Worm (Caenorhabditis elegans) whole organism, L4 larva: Measurements from ENCODE around the gene C16D9.6.

Experiments used
- F10B5.3 ChIP-seq: sonication (generic microtip); optimal IDR thresholded peaks from 2 replicates; lab custom pipeline; 2016; ENCODE audit warnings: mild to moderate bottlenecking, missing genetic modification characterization, missing compliant biosample characterization
- F26F4.8 ChIP-seq: fragments of 200-800 bp; sonication (Bioruptor generic); conservative IDR thresholded peaks from 2 replicates; pipeline ENCODE4 v1.3.6; 2022; ENCODE audit warnings: missing genetic modification characterization, missing compliant biosample characterization
- R02D3.7 ChIP-seq: fragments of 150-350 bp; sonication (generic microtip); optimal IDR thresholded peaks from 3 replicates; lab custom pipeline; 2014; ENCODE audit warnings: missing biosample characterization, missing genetic modification characterization
- T20F7.1 ChIP-seq: fragments of 200-800 bp; sonication (Bioruptor generic); optimal IDR thresholded peaks from 2 replicates; lab custom pipeline; 2018; ENCODE audit warnings: mild to moderate bottlenecking, missing genetic modification characterization, missing compliant biosample characterization
- T26A8.4 ChIP-seq: fragments of 200-800 bp; sonication (Bioruptor generic); IDR thresholded peaks from 2 replicates; pipeline ENCODE4 v1.3.6; 2022; ENCODE audit warnings: missing genetic modification characterization, missing compliant biosample characterization
- Y105C5A.15 ChIP-seq: fragments of 200-800 bp; sonication (Bioruptor generic); IDR thresholded peaks from 2 replicates; pipeline ENCODE4 v1.3.6; 2022; ENCODE audit warnings: missing genetic modification characterization, missing compliant biosample characterization
- Y48G9A.11 ChIP-seq: fragments of 200-800 bp; sonication (Bioruptor generic); IDR thresholded peaks from 2 replicates; pipeline ENCODE4 v1.3.6; 2022; ENCODE audit warnings: missing genetic modification reagents, missing genetic modification characterization, missing compliant biosample characterization
- Y75B8A.6 ChIP-seq: fragments of 200-800 bp; sonication (Bioruptor generic); IDR thresholded peaks from 2 replicates; pipeline ENCODE4 v1.3.6; 2022; ENCODE audit warnings: missing genetic modification reagents, missing genetic modification characterization, missing compliant biosample characterization
- ZK337.2 ChIP-seq: fragments of 200-800 bp; sonication (Bioruptor generic); IDR thresholded peaks from 2 replicates; pipeline ENCODE4 v1.3.6; 2022; ENCODE audit warnings: missing genetic modification reagents, missing genetic modification characterization, missing compliant biosample characterization
- aha-1 ChIP-seq: fragments of 150-350 bp; peaks from one replicate; lab custom pipeline; 2014; ENCODE audit warnings: missing biosample characterization, missing genetic modification characterization
- ama-1 ChIP-seq: fragments of 150-350 bp; optimal IDR thresholded peaks from 2 replicates; lab custom pipeline; 2014; ENCODE audit warnings: inconsistent platforms, mixed read lengths
- arid-1 ChIP-seq: fragments of 200-800 bp; sonication (Bioruptor generic); conservative IDR thresholded peaks from 2 replicates; pipeline ENCODE4 v1.3.6; 2022; ENCODE audit warnings: missing genetic modification reagents, missing genetic modification characterization, missing compliant biosample characterization
- attf-4 ChIP-seq: sonication (generic microtip); optimal IDR thresholded peaks from 3 replicates; lab custom pipeline; 2017; ENCODE audit warnings: missing biosample characterization, missing genetic modification characterization
- ceh-20 ChIP-seq: fragments of 200-800 bp; sonication (Bioruptor generic); IDR thresholded peaks from 2 replicates; pipeline ENCODE4 v1.3.6; 2022; ENCODE audit warnings: missing genetic modification reagents, missing genetic modification characterization, missing compliant biosample characterization
- ceh-28 ChIP-seq: fragments of 150-350 bp; optimal IDR thresholded peaks from 2 replicates; lab custom pipeline; 2014; ENCODE audit warnings: missing biosample characterization, missing genetic modification reagents, missing genetic modification characterization
- ceh-44 ChIP-seq: fragments of 200-800 bp; sonication (Bioruptor generic); IDR thresholded peaks from 2 replicates; pipeline ENCODE4 v1.3.6; 2022; ENCODE audit warnings: missing genetic modification reagents, missing genetic modification characterization, missing compliant biosample characterization
- ceh-62 ChIP-seq: sonication (generic microtip); optimal IDR thresholded peaks from 2 replicates; lab custom pipeline; 2017; ENCODE audit warnings: missing biosample characterization, missing genetic modification characterization
- ceh-82 ChIP-seq: sonication (generic microtip); optimal IDR thresholded peaks from 2 replicates; lab custom pipeline; 2017; ENCODE audit warnings: missing biosample characterization, missing genetic modification characterization
- ces-1 ChIP-seq: fragments of 150-350 bp; sonication (generic microtip); optimal IDR thresholded peaks from 4 replicates; lab custom pipeline; 2014; ENCODE audit warnings: missing biosample characterization, missing genetic modification reagents, missing genetic modification characterization
- ctbp-1 ChIP-seq: fragments of 200-800 bp; sonication (Bioruptor generic); IDR thresholded peaks from 2 replicates; pipeline ENCODE4 v1.3.6; 2022; ENCODE audit warnings: missing genetic modification reagents, missing genetic modification characterization, missing compliant biosample characterization
- daf-19 ChIP-seq: fragments of 200-800 bp; sonication (Bioruptor generic); conservative IDR thresholded peaks from 2 replicates; pipeline ENCODE4 v1.3.6; 2022; ENCODE audit warnings: missing genetic modification characterization, missing compliant biosample characterization
- daf-8 ChIP-seq: fragments of 200-800 bp; sonication (Bioruptor generic); IDR thresholded peaks from 2 replicates; pipeline ENCODE4 v1.3.6; 2022; ENCODE audit warnings: missing genetic modification characterization, missing compliant biosample characterization
- dmd-6 ChIP-seq: fragments of 200-800 bp; sonication (Bioruptor generic); IDR thresholded peaks from 2 replicates; pipeline ENCODE4 v1.3.6; 2022; ENCODE audit warnings: missing genetic modification reagents, missing genetic modification characterization, missing compliant biosample characterization
- dmd-8 ChIP-seq: fragments of 200-800 bp; sonication (Bioruptor generic); IDR thresholded peaks from 2 replicates; pipeline ENCODE4 v1.3.6; 2022; ENCODE audit warnings: missing genetic modification characterization, missing compliant biosample characterization
- dpl-1 ChIP-seq: fragments of 150-350 bp; optimal IDR thresholded peaks from 2 replicates; lab custom pipeline; 2014; ENCODE audit warnings: missing biosample characterization, missing genetic modification reagents, missing genetic modification characterization
- duxl-1 ChIP-seq: sonication (generic microtip); optimal IDR thresholded peaks from 2 replicates; lab custom pipeline; 2016; ENCODE audit warnings: mild to moderate bottlenecking, missing genetic modification characterization, moderate library complexity, missing compliant biosample characterization; ENCODE audit not compliant: poor library complexity
- dve-1 ChIP-seq: sonication (generic microtip); optimal IDR thresholded peaks from 2 replicates; lab custom pipeline; 2017; ENCODE audit warnings: antibody characterized with exemption, mild to moderate bottlenecking, missing genetic modification characterization, missing compliant biosample characterization; ENCODE audit not compliant: insufficient read depth
- fkh-10 ChIP-seq: fragments of 150-350 bp; optimal IDR thresholded peaks from 2 replicates; lab custom pipeline; 2014; ENCODE audit warnings: missing biosample characterization, missing genetic modification reagents, missing genetic modification characterization
- fos-1 ChIP-seq: fragments of 150-350 bp; optimal IDR thresholded peaks from 2 replicates; lab custom pipeline; 2014; ENCODE audit warnings: missing biosample characterization, missing genetic modification characterization
- gei-8 ChIP-seq: fragments of 200-800 bp; sonication (Bioruptor generic); optimal IDR thresholded peaks from 2 replicates; lab custom pipeline; 2018; ENCODE audit warnings: mild to moderate bottlenecking, missing genetic modification characterization, missing compliant biosample characterization
- hlh-30 ChIP-seq: sonication (generic microtip); optimal IDR thresholded peaks from 2 replicates; lab custom pipeline; 2017; ENCODE audit warnings: antibody characterized with exemption, mild to moderate bottlenecking, missing genetic modification characterization, missing compliant biosample characterization; ENCODE audit not compliant: insufficient read depth
- lim-7 ChIP-seq: fragments of 200-800 bp; sonication (Bioruptor generic); IDR thresholded peaks from 2 replicates; pipeline ENCODE4 v1.3.6; 2022; ENCODE audit warnings: missing genetic modification characterization, missing compliant biosample characterization
- lin-39 ChIP-seq: fragments of 150-350 bp; optimal IDR thresholded peaks from 2 replicates; lab custom pipeline; 2014; ENCODE audit warnings: missing biosample characterization, missing genetic modification reagents, missing genetic modification characterization
- lsy-2 ChIP-seq, 2 experiments: fragments of 150-350 bp in 1 of 2; sonication (generic microtip) in 1 of 2; optimal IDR thresholded peaks; 2 replicates each; lab custom pipeline; 2014 to 2017; ENCODE audit warnings: missing biosample characterization in 2 of 2, missing genetic modification characterization in 2 of 2
- madf-5 ChIP-seq, 2 experiments: fragments of 200-800 bp; sonication (Bioruptor generic); IDR thresholded peaks; 2 replicates each; pipeline ENCODE4 v1.3.6; 2022; ENCODE audit warnings: missing compliant biosample characterization in 2 of 2, missing genetic modification characterization in 2 of 2
- mep-1 ChIP-seq: fragments of 150-350 bp; sonication (generic microtip); optimal IDR thresholded peaks from 3 replicates; lab custom pipeline; 2014; ENCODE audit warnings: missing biosample characterization, missing genetic modification characterization
- mxl-3 ChIP-seq: fragments of 200-800 bp; sonication (Bioruptor generic); optimal IDR thresholded peaks from 2 replicates; lab custom pipeline; 2018; ENCODE audit warnings: mild to moderate bottlenecking, missing genetic modification characterization, missing compliant biosample characterization
- nhr-102 ChIP-seq: sonication (generic microtip); optimal IDR thresholded peaks from 2 replicates; lab custom pipeline; 2016; ENCODE audit warnings: mild to moderate bottlenecking, missing genetic modification characterization, moderate library complexity, missing compliant biosample characterization
- nhr-237 ChIP-seq: sonication (generic microtip); optimal IDR thresholded peaks from 2 replicates; lab custom pipeline; 2017; ENCODE audit warnings: missing biosample characterization, missing genetic modification characterization
- nhr-25 ChIP-seq: sonication (generic microtip); optimal IDR thresholded peaks from 2 replicates; lab custom pipeline; 2017; ENCODE audit warnings: missing genetic modification characterization, mild to moderate bottlenecking, missing compliant biosample characterization, antibody characterized with exemption, moderate library complexity, borderline replicate concordance; ENCODE audit not compliant: insufficient read depth
- nhr-42 ChIP-seq: fragments of 200-800 bp; sonication (Bioruptor generic); IDR thresholded peaks from 2 replicates; pipeline ENCODE4 v1.3.6; 2022; ENCODE audit warnings: missing genetic modification characterization, missing compliant biosample characterization
- rbr-2 ChIP-seq: sonication (generic microtip); optimal IDR thresholded peaks from 2 replicates; lab custom pipeline; 2016; ENCODE audit warnings: missing genotype, missing genetic modification characterization, missing compliant biosample characterization
- set-16 ChIP-seq: fragments of 200-800 bp; sonication (Bioruptor generic); IDR thresholded peaks from 2 replicates; pipeline ENCODE4 v1.3.6; 2022; ENCODE audit warnings: missing genetic modification reagents, missing genetic modification characterization, missing compliant biosample characterization
- snpc-1.2 ChIP-seq: fragments of 200-800 bp; sonication (Bioruptor generic); IDR thresholded peaks from 2 replicates; pipeline ENCODE4 v1.3.6; 2022; ENCODE audit warnings: missing genetic modification reagents, missing genetic modification characterization, missing compliant biosample characterization
- spr-1 ChIP-seq: sonication (generic microtip); optimal IDR thresholded peaks from 2 replicates; lab custom pipeline; 2016; ENCODE audit warnings: mild to moderate bottlenecking, missing genetic modification characterization, missing compliant biosample characterization
- tra-1 ChIP-seq: fragments of 200-800 bp; sonication (Bioruptor generic); IDR thresholded peaks from 2 replicates; pipeline ENCODE4 v1.3.6; 2022; ENCODE audit warnings: missing genetic modification reagents, missing genetic modification characterization, missing compliant biosample characterization
- vab-7 ChIP-seq: fragments of 200-800 bp; sonication (Bioruptor generic); IDR thresholded peaks from 2 replicates; pipeline ENCODE4 v1.3.6; 2022; ENCODE audit warnings: missing genetic modification reagents, missing genetic modification characterization, missing compliant biosample characterization
- zag-1 ChIP-seq: fragments of 150-350 bp; optimal IDR thresholded peaks from 2 replicates; lab custom pipeline; 2014; ENCODE audit warnings: missing biosample characterization, missing genetic modification characterization
- zip-11 ChIP-seq: fragments of 200-800 bp; sonication (Bioruptor generic); IDR thresholded peaks from 2 replicates; pipeline ENCODE4 v1.3.6; 2022; ENCODE audit warnings: missing genetic modification characterization, missing compliant biosample characterization
- zip-2 ChIP-seq: fragments of 150-350 bp; optimal IDR thresholded peaks from 2 replicates; lab custom pipeline; 2014; ENCODE audit warnings: missing biosample characterization, missing genetic modification characterization
- ztf-11 ChIP-seq: fragments of 150-350 bp; optimal IDR thresholded peaks from 2 replicates; lab custom pipeline; 2014; ENCODE audit warnings: missing biosample characterization, missing genetic modification characterization
- ztf-7 ChIP-seq: fragments of 150-350 bp; optimal IDR thresholded peaks from 2 replicates; lab custom pipeline; 2014; ENCODE audit warnings: missing biosample characterization, missing genetic modification characterization

The C16D9.6 gene

ce11 chrV:8230056-8230455 is 20.1 kb downstream of the C16D9.6 start:
- TF ChIP-seq gei-8 (GFP tag; lab: Kevin White, UChicago) (no peak), dmd-6 (peak; percentile 52), vab-7 (GFP tag; lab: Robert Waterston, UW) (peak; percentile 60; the same call in 1 of the 2 replicates), nhr-42 (no peak), ztf-11 (tag; lab: Kevin White, UChicago) (no peak), fkh-10 (GFP tag; lab: Kevin White, UChicago) (no peak), lsy-2 (tag; optimal IDR thresholded peaks at IDR 0.05; lab: Kevin White, UChicago) (no peak), fos-1 (tag; lab: Kevin White, UChicago) (no peak), duxl-1 (tag; lab: Kevin White, UChicago) (peak; percentile 6), F26F4.8 (0 out of 2 replicates have a peak, but pooled peaks have one; percentile 21), zip-11 (no peak), madf-5 (GFP tag; IDR thresholded peaks at IDR 0.05; lab: Robert Waterston, UW) (0 out of 4 replicates have a peak, but pooled peaks have one; percentile 38), mep-1 (no peak), Y75B8A.6 (GFP tag; lab: Robert Waterston, UW) (no peak), T26A8.4 (GFP tag; lab: Robert Waterston, UW) (peak; percentile 47; the same call in 1 of the 2 replicates), nhr-237 (tag; lab: Kevin White, UChicago) (no peak), daf-19 (no peak), F10B5.3 (no peak), attf-4 (tag; lab: Kevin White, UChicago) (no peak), rbr-2 (tag; lab: Kevin White, UChicago) (no peak), dmd-8 (GFP tag; lab: Robert Waterston, UW) (0 out of 2 replicates have a peak, but pooled peaks have one; percentile 32), zag-1 (no peak), ceh-44 (peak; percentile 53; the same call in 1 of the 2 replicates), spr-1 (tag; lab: Kevin White, UChicago) (no peak), snpc-1.2 (peak; percentile 32; the same call in 1 of the 2 replicates), ceh-82 (tag; lab: Kevin White, UChicago) (no peak), tra-1 (GFP tag; lab: Robert Waterston, UW) (0 out of 2 replicates have a peak, but pooled peaks have one; percentile 54), zip-2 (tag; lab: Kevin White, UChicago) (no peak), nhr-25 (tag; lab: Kevin White, UChicago) (no peak), lin-39 (tag; lab: Kevin White, UChicago) (no peak), nhr-102 (no peak), aha-1 (peak; percentile 54), hlh-30 (tag; lab: Kevin White, UChicago) (peak; percentile 0), dpl-1 (GFP tag; lab: Kevin White, UChicago) (no peak), ztf-7 (tag; lab: Kevin White, UChicago) (no peak), ama-1 (lab: Kevin White, UChicago) (no peak), dve-1 (tag; lab: Kevin White, UChicago) (no peak), R02D3.7 (no peak), Y105C5A.15 (GFP tag; lab: Robert Waterston, UW) (no peak), set-16 (GFP tag; lab: Robert Waterston, UW) (no peak), daf-8 (GFP tag; lab: Robert Waterston, UW) (no peak), ceh-20 (GFP tag; lab: Robert Waterston, UW) (no peak), ceh-62 (tag; lab: Kevin White, UChicago) (no peak), arid-1 (no peak), T20F7.1 (GFP tag; lab: Kevin White, UChicago) (no peak), ctbp-1 (GFP tag; lab: Robert Waterston, UW) (no peak), ceh-28 (tag; lab: Kevin White, UChicago) (no peak), ces-1 (GFP tag; lab: Kevin White, UChicago) (no peak), lim-7 (GFP tag; lab: Robert Waterston, UW) (peak; percentile 77), ZK337.2 (GFP tag; lab: Robert Waterston, UW) (peak; percentile 26; the same call in 1 of the 2 replicates), mxl-3 (GFP tag; lab: Kevin White, UChicago) (peak; percentile 18), Y48G9A.11 (GFP tag; lab: Robert Waterston, UW) (no peak)
